Worm (Caenorhabditis elegans) whole organism, L2 larva: ENCODE results near the gene ZK822.9.

ENCODE experiments used
- alr-1 ChIP-seq: fragments of 150-350 bp; optimal IDR thresholded peaks from 2 replicates; lab custom pipeline; 2014; ENCODE audit warnings: missing biosample characterization, missing genetic modification characterization
- lin-13 ChIP-seq: fragments of 150-350 bp; optimal IDR thresholded peaks from 2 replicates; lab custom pipeline; 2014; ENCODE audit warnings: missing biosample characterization, missing genetic modification reagents, missing genetic modification characterization
- lin-39 ChIP-seq: fragments of 150-350 bp; optimal IDR thresholded peaks from 2 replicates; lab custom pipeline; 2014; ENCODE audit warnings: missing biosample characterization, missing genetic modification reagents, missing genetic modification characterization
- nhr-12 ChIP-seq: fragments of 150-350 bp; optimal IDR thresholded peaks from 2 replicates; lab custom pipeline; 2014; ENCODE audit warnings: missing biosample characterization, missing genetic modification characterization
- nhr-23 ChIP-seq: fragments of 150-350 bp; optimal IDR thresholded peaks from 2 replicates; lab custom pipeline; 2014; ENCODE audit warnings: missing biosample characterization, missing genetic modification reagents, missing genetic modification characterization
- sma-3 ChIP-seq: sonication (generic microtip); optimal IDR thresholded peaks from 2 replicates; lab custom pipeline; 2016; ENCODE audit warnings: missing genetic modification reagents, missing genetic modification characterization, missing compliant biosample characterization

DNA sequence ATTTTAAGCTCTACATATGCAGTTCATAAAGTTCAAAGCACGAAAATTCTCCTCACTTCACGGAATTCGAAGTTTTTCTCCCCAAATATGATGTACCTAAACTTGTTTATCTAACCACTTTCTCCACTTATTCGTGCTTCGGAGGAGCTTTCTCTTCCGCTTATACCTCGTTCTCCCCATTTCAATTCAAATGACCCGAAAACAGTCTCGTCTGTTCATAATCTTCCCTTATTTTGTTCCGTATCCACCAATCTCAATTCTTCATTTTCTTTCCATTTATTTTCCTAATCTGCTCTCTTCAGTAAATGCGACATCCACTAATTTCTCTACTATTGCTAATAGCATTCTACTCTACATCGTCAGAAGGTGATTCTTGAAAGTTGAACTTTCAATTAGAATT lies 30.4 kb upstream of the ZK822.9 start, which contains the start of gene let-653:
- TF ChIP-seq lin-39 (tag; lab: Kevin White, UChicago) (no peak), nhr-23 (tag; lab: Kevin White, UChicago) (no peak), sma-3 (GFP tag; lab: Kevin White, UChicago) (no peak), lin-13 (GFP tag; lab: Kevin White, UChicago) (no peak), alr-1 (tag; lab: Kevin White, UChicago) (no peak), nhr-12 (tag; lab: Kevin White, UChicago) (no peak)
